Fruit fly (Drosophila melanogaster) whole organism, embryonic: ENCODE measurements around the gene CG32182.

Experiments
- Ada2b ChIP-seq: fragments of 200-800 bp; sonication (Bioruptor generic); IDR thresholded peaks from 2 replicates; pipeline ENCODE4 v1.3.6; 2022; ENCODE audit warnings: missing biosample characterization, missing genetic modification characterization
- Blimp-1 ChIP-seq: fragments of 200-800 bp; sonication (Bioruptor generic); optimal IDR thresholded peaks from 3 replicates; lab custom pipeline; 2018; ENCODE audit warnings: missing biosample characterization, missing genetic modification characterization, mild to moderate bottlenecking, moderate library complexity, missing genetic modification reagents
- BtbVII ChIP-seq: fragments of 200-800 bp; sonication (Bioruptor generic); optimal IDR thresholded peaks from 3 replicates; lab custom pipeline; 2017; ENCODE audit warnings: missing biosample characterization, mild to moderate bottlenecking, missing genetic modification characterization
- CG10147 ChIP-seq: fragments of 200-800 bp; sonication (Bioruptor generic); optimal IDR thresholded peaks from 2 replicates; lab custom pipeline; 2019; ENCODE audit warnings: missing biosample characterization, mild to moderate bottlenecking, missing genetic modification characterization, moderate library complexity
- CG12071 ChIP-seq: fragments of 200-800 bp; sonication (Bioruptor generic); optimal IDR thresholded peaks from 3 replicates; lab custom pipeline; 2018; ENCODE audit warnings: missing biosample characterization, mild to moderate bottlenecking, missing genetic modification characterization
- CG12299 ChIP-seq: fragments of 200-800 bp; sonication (Bioruptor generic); optimal IDR thresholded peaks from 2 replicates; lab custom pipeline; 2018; ENCODE audit warnings: missing biosample characterization, mild to moderate bottlenecking, missing genetic modification characterization
- CG14710 ChIP-seq: fragments of 200-800 bp; sonication (Bioruptor generic); optimal IDR thresholded peaks from 3 replicates; lab custom pipeline; 2019; ENCODE audit warnings: missing biosample characterization, mild to moderate bottlenecking, missing genetic modification characterization, moderate library complexity
- CG15269 ChIP-seq: fragments of 200-800 bp; sonication (Bioruptor generic); optimal IDR thresholded peaks from 2 replicates; lab custom pipeline; 2018; ENCODE audit warnings: missing biosample characterization, mild to moderate bottlenecking, missing genetic modification characterization, moderate library complexity
- CG17829 ChIP-seq: fragments of 200-800 bp; optimal IDR thresholded peaks from 2 replicates; lab custom pipeline; 2019; ENCODE audit warnings: missing biosample characterization, mild to moderate bottlenecking, missing genetic modification characterization, moderate library complexity
- CG2712 ChIP-seq: fragments of 200-800 bp; optimal IDR thresholded peaks from 3 replicates; lab custom pipeline; 2019; ENCODE audit warnings: missing biosample characterization, mild to moderate bottlenecking, missing genetic modification characterization, moderate library complexity
- CG2889 ChIP-seq: fragments of 200-800 bp; sonication (Bioruptor generic); IDR thresholded peaks from 3 replicates; pipeline ENCODE4 v1.3.6; 2022; ENCODE audit warnings: missing biosample characterization, missing genetic modification characterization
- CG31441 ChIP-seq: fragments of 200-800 bp; sonication (Bioruptor generic); IDR thresholded peaks from 2 replicates; pipeline ENCODE4 v1.3.6; 2022; ENCODE audit warnings: missing biosample characterization, missing genetic modification characterization
- CG3163 ChIP-seq: fragments of 200-800 bp; sonication (Bioruptor generic); optimal IDR thresholded peaks from 3 replicates; lab custom pipeline; 2016; ENCODE audit warnings: missing biosample characterization, missing genetic modification characterization
- CG32772 ChIP-seq: fragments of 200-800 bp; sonication (Bioruptor generic); IDR thresholded peaks from 2 replicates; pipeline ENCODE4 v1.3.6; 2022; ENCODE audit warnings: missing biosample characterization, missing genetic modification characterization
- CG34422 ChIP-seq: fragments of 200-800 bp; sonication (Bioruptor generic); IDR thresholded peaks from 3 replicates; pipeline ENCODE4 v1.3.6; 2022; ENCODE audit warnings: missing biosample characterization, missing genetic modification characterization
- CG4617 ChIP-seq: fragments of 200-800 bp; sonication (Bioruptor generic); optimal IDR thresholded peaks from 3 replicates; lab custom pipeline; 2016; ENCODE audit warnings: missing biosample characterization, missing genetic modification characterization, borderline replicate concordance
- CG6254 ChIP-seq: fragments of 200-800 bp; sonication (Bioruptor generic); optimal IDR thresholded peaks from 3 replicates; lab custom pipeline; 2017; ENCODE audit warnings: mild to moderate bottlenecking, missing biosample characterization, missing genetic modification reagents, missing genetic modification characterization
- D19B ChIP-seq: fragments of 200-800 bp; sonication (Bioruptor generic); optimal IDR thresholded peaks from 2 replicates; lab custom pipeline; 2017; ENCODE audit warnings: missing biosample characterization, mild to moderate bottlenecking, missing genetic modification characterization
- Dbx ChIP-seq: fragments of 200-800 bp; sonication (Bioruptor generic); IDR thresholded peaks from 3 replicates; pipeline ENCODE4 v1.3.6; 2022; ENCODE audit warnings: missing biosample characterization, missing genetic modification characterization
- Dll ChIP-seq: fragments of 200-800 bp; sonication (Bioruptor generic); IDR thresholded peaks from 4 replicates; pipeline ENCODE4 v1.3.6; 2022; ENCODE audit warnings: missing biosample characterization, missing genetic modification characterization; ENCODE audit not compliant: partially characterized antibody
- Doc3 ChIP-seq: fragments of 200-800 bp; sonication (Bioruptor generic); IDR thresholded peaks from 3 replicates; pipeline ENCODE4 v1.3.6; 2022; ENCODE audit warnings: missing biosample characterization, missing genetic modification characterization; ENCODE audit not compliant: partially characterized antibody
- Dref ChIP-seq: fragments of 200-800 bp; sonication (Bioruptor generic); IDR thresholded peaks from 2 replicates; pipeline ENCODE4 v1.3.6; 2022; ENCODE audit warnings: missing biosample characterization, missing genetic modification characterization
- GATAe ChIP-seq: fragments of 200-800 bp; sonication (Bioruptor generic); conservative IDR thresholded peaks from 2 replicates; pipeline ENCODE4 v1.3.6; 2022; ENCODE audit warnings: missing biosample characterization, missing genetic modification characterization
- Gug ChIP-seq: fragments of 200-800 bp; sonication (Bioruptor generic); IDR thresholded peaks from 4 replicates; pipeline ENCODE4 v1.3.6; 2022; ENCODE audit warnings: missing biosample characterization, missing genetic modification characterization
- H2.0 ChIP-seq: fragments of 200-800 bp; sonication (Bioruptor generic); IDR thresholded peaks from 2 replicates; pipeline ENCODE4 v1.3.6; 2022; ENCODE audit warnings: missing biosample characterization, missing genetic modification characterization
- Hey ChIP-seq: fragments of 200-800 bp; sonication (Bioruptor generic); optimal IDR thresholded peaks from 3 replicates; lab custom pipeline; 2018; ENCODE audit warnings: missing biosample characterization, mild to moderate bottlenecking, missing genetic modification characterization
- Lhr ChIP-seq: fragments of 200-800 bp; sonication (Bioruptor generic); optimal IDR thresholded peaks from 3 replicates; lab custom pipeline; 2017; ENCODE audit warnings: mild to moderate bottlenecking, missing biosample characterization, missing genetic modification reagents, missing genetic modification characterization
- Lpt ChIP-seq: fragments of >200 bp; optimal IDR thresholded peaks from 2 replicates; lab custom pipeline; 2018; ENCODE audit warnings: missing biosample characterization, missing genetic modification characterization
- MESR4 ChIP-seq: fragments of 200-800 bp; sonication (Bioruptor generic); optimal IDR thresholded peaks from 2 replicates; lab custom pipeline; 2018; ENCODE audit warnings: missing biosample characterization, mild to moderate bottlenecking, missing genetic modification characterization, moderate library complexity
- NC2β ChIP-seq: fragments of 200-800 bp; sonication (Bioruptor generic); optimal IDR thresholded peaks from 2 replicates; lab custom pipeline; 2016; ENCODE audit warnings: missing biosample characterization, missing genetic modification characterization
- Rfx ChIP-seq: fragments of 200-800 bp; sonication (Bioruptor generic); IDR thresholded peaks from 2 replicates; pipeline ENCODE4 v1.3.6; 2022; ENCODE audit warnings: missing biosample characterization, missing genetic modification characterization
- ac ChIP-seq: fragments of 200-800 bp; sonication (Bioruptor generic); optimal IDR thresholded peaks from 3 replicates; lab custom pipeline; 2017; ENCODE audit warnings: missing biosample characterization, mild to moderate bottlenecking, missing genetic modification characterization
- aop ChIP-seq: fragments of 200-800 bp; sonication (Bioruptor generic); IDR thresholded peaks from 2 replicates; pipeline ENCODE4 v1.3.6; 2022; ENCODE audit warnings: missing biosample characterization, missing genetic modification characterization
- caup ChIP-seq: fragments of 200-800 bp; sonication (Bioruptor generic); optimal IDR thresholded peaks from 3 replicates; lab custom pipeline; 2017; ENCODE audit warnings: missing biosample characterization, mild to moderate bottlenecking, missing genetic modification characterization, moderate library complexity; ENCODE audit not compliant: severe bottlenecking
- chinmo ChIP-seq: fragments of 200-800 bp; sonication (Bioruptor generic); IDR thresholded peaks from 4 replicates; pipeline ENCODE4 v1.3.6; 2022; ENCODE audit warnings: missing biosample characterization, missing genetic modification characterization; ENCODE audit not compliant: partially characterized antibody
- chm ChIP-seq: fragments of 200-800 bp; sonication (Bioruptor generic); IDR thresholded peaks from 2 replicates; pipeline ENCODE4 v1.3.6; 2022; ENCODE audit warnings: missing biosample characterization, missing genetic modification characterization
- chn ChIP-seq: fragments of 200-800 bp; sonication (Bioruptor generic); optimal IDR thresholded peaks from 2 replicates; lab custom pipeline; 2016; ENCODE audit warnings: missing biosample characterization, missing genetic modification characterization
- croc ChIP-seq: fragments of 200-800 bp; sonication (Bioruptor generic); conservative IDR thresholded peaks from 3 replicates; pipeline ENCODE4 v1.3.6; 2022; ENCODE audit warnings: missing biosample characterization, missing genetic modification characterization
- dmrt99B ChIP-seq: fragments of 200-800 bp; sonication (Bioruptor generic); optimal IDR thresholded peaks from 2 replicates; lab custom pipeline; 2018; ENCODE audit warnings: missing biosample characterization, mild to moderate bottlenecking, missing genetic modification characterization, moderate library complexity
- gce ChIP-seq: fragments of 200-800 bp; sonication (Bioruptor generic); IDR thresholded peaks from 3 replicates; pipeline ENCODE4 v1.3.6; 2022; ENCODE audit warnings: missing biosample characterization, missing genetic modification characterization
- gt ChIP-seq: fragments of 200-800 bp; sonication (Bioruptor generic); IDR thresholded peaks from 2 replicates; pipeline ENCODE4 v1.3.6; 2022; ENCODE audit warnings: missing biosample characterization, missing genetic modification characterization
- hb ChIP-seq: fragments of 200-800 bp; sonication (Bioruptor generic); IDR thresholded peaks from 3 replicates; pipeline ENCODE4 v1.3.6; 2022; ENCODE audit warnings: missing biosample characterization, missing genetic modification characterization; ENCODE audit not compliant: partially characterized antibody
- odd ChIP-seq: fragments of 200-800 bp; sonication (Bioruptor generic); optimal IDR thresholded peaks from 2 replicates; lab custom pipeline; 2017; ENCODE audit warnings: missing biosample characterization, mild to moderate bottlenecking, missing genetic modification characterization
- repo ChIP-seq: fragments of 200-800 bp; sonication (Bioruptor generic); optimal IDR thresholded peaks from 2 replicates; lab custom pipeline; 2016; ENCODE audit warnings: missing biosample characterization, missing genetic modification characterization
- sens-2 ChIP-seq: fragments of 200-800 bp; sonication (Bioruptor generic); IDR thresholded peaks from 2 replicates; pipeline ENCODE4 v1.3.6; 2022; ENCODE audit warnings: missing biosample characterization, missing genetic modification characterization
- slp2 ChIP-seq: fragments of 200-800 bp; sonication (Bioruptor generic); optimal IDR thresholded peaks from 2 replicates; lab custom pipeline; 2016; ENCODE audit warnings: missing biosample characterization, missing genetic modification characterization
- sqz ChIP-seq: fragments of 200-800 bp; sonication (Bioruptor generic); optimal IDR thresholded peaks from 3 replicates; lab custom pipeline; 2018; ENCODE audit warnings: missing biosample characterization, mild to moderate bottlenecking, missing genetic modification characterization
- yki ChIP-seq: fragments of >200 bp; optimal IDR thresholded peaks from 3 replicates; lab custom pipeline; 2018

CG32182 gene

DNA sequence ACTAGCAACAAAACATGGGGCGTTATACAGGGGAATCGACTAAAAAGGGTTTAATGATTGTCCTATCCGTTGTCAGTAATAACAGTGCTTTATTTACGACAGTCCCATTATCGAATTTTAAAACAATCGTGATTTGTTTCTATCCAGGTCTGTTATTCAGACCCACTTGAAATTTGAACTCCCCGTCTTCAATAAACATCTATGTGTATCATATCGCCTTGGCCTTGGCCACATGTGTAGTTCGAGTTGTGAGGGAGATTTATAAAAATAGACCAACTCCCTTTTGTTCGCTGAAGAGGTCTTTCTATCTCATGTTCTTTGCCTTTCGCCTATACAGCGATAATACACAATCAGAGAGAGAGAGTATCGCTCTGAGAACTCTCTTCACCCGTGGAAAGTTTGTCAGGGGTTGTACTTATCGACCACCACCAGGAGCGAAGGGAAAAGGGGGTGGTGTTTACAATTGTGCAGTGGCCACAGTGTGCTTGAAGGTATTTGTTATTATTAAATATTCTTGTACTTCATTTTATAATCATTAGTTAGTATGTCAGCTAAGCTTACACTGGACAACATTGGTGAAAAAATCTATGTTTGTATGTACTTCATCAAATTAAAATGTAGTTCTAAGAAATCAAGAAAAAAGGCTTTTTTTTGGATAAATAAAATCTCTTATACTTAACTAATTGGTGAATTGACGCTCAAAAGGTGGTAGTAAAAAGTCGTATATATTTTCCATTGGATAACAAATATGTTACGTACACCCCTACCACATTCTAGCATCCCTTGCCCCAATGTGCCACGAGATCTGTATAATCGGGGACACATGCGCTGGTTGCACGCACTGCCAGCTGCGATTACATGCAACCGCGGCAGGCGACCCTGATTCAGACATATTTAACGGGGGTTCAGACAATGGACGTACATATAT, 492 bp upstream of the CG32182 start (continued):
- TF ChIP-seq MESR4 (GFP tag; lab: Kevin White, UChicago) (no peak), CG12299 (tag; lab: Kevin White, UChicago) (peak; percentile 55), CG2712 (tag; lab: Kevin White, UChicago) (peak; percentile 94), CG6254 (peak; percentile 89), D19B (no peak), odd (GFP tag; lab: Kevin White, UChicago) (peak; percentile 71), chm (peak; percentile 31; the same call in 1 of the 2 replicates), dmrt99B (tag; lab: Kevin White, UChicago) (peak; percentile 87), CG31441 (GFP tag; lab: Robert Waterston, UW) (peak; percentile 95), CG4617 (GFP tag; lab: Kevin White, UChicago) (no peak), Lpt (no peak), CG3163 (no peak), gce (no peak), H2.0 (GFP tag; lab: Robert Waterston, UW) (peak; percentile 48), CG10147 (GFP tag; lab: Kevin White, UChicago) (peak; percentile 11), aop (GFP tag; lab: Robert Waterston, UW) (no peak), CG2889 (GFP tag; lab: Robert Waterston, UW) (no peak), sens-2 (GFP tag; lab: Robert Waterston, UW) (peak; percentile 55; the same call in 1 of the 2 replicates), BtbVII (GFP tag; lab: Kevin White, UChicago) (peak; percentile 67), croc (peak; percentile 83), ac (GFP tag; lab: Kevin White, UChicago) (peak; percentile 66), hb (no peak), Dbx (GFP tag; lab: Robert Waterston, UW) (no peak), CG17829 (tag; lab: Kevin White, UChicago) (peak; percentile 92), Gug (GFP tag; lab: Robert Waterston, UW) (peak; percentile 67; the same call in 3 of the 4 replicates), GATAe (GFP tag; lab: Robert Waterston, UW) (no peak), repo (GFP tag; lab: Kevin White, UChicago) (peak; percentile 39), chn (GFP tag; lab: Kevin White, UChicago) (peak; percentile 78), NC2β (GFP tag; lab: Kevin White, UChicago) (peak; percentile 69), Rfx (no peak), CG34422 (peak; percentile 72; the same call in 2 of the 3 replicates), Blimp-1 (GFP tag; lab: Kevin White, UChicago) (peak; percentile 87), Lhr (GFP tag; lab: Kevin White, UChicago) (peak; percentile 77), Dll (GFP tag; lab: Robert Waterston, UW) (no peak), Doc3 (no peak), Dref (no peak), CG14710 (peak; percentile 91), Hey (peak; percentile 35), slp2 (GFP tag; lab: Kevin White, UChicago) (peak; percentile 32), caup (GFP tag; lab: Kevin White, UChicago) (no peak), sqz (GFP tag; lab: Kevin White, UChicago) (peak; percentile 70), Ada2b (GFP tag; lab: Robert Waterston, UW) (peak; percentile 37; the same call in 1 of the 2 replicates), yki (lab: Kevin White, UChicago) (no peak), CG12071 (GFP tag; lab: Kevin White, UChicago) (no peak), CG15269 (peak; percentile 42), gt (GFP tag; lab: Robert Waterston, UW) (peak; percentile 46), CG32772 (GFP tag; lab: Robert Waterston, UW) (0 out of 2 replicates have a peak, but pooled peaks have one; percentile 45), chinmo (GFP tag; lab: Robert Waterston, UW) (0 out of 4 replicates have a peak, but pooled peaks have one; percentile 8)
